Fruit fly (Drosophila melanogaster): Measurements from ENCODE around the gene AIF.
A peak's percentile ranks its signal among the peaks of the same experiment; 100 is the strongest.

The AIF gene

DNA sequence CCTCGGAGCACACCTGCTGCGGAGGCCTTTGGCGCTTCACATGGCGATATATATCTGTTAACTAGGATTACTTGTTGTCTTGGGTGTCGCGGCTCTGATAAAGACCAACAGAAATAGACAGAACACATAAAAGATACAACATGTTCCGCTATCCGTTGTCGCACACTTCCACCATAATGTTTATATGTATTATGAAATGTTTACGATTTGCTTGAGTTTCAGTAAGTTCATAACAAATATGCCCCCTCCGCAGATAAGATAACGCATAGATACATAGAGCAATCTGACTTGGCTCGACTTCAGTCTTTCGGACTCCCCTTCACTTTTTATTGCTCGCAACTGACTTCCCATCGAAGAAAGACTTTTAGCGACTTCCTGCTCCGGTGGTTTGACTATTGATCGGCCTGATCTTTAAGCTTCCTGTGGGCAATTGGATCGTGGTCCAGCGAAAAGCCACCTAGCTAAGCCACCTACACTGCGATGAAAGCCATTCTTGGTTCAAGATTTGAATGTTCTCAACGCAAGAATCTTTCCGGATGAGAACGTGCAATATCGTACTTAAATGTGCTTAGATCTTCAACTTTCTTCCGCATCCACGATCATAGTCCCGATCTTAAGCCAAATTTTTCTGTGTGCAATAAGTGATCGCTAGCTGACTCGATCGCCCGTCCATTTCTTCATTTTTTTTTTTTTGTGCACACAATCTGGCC, 16.8 kb downstream of the AIF start (continued):
- TF ChIP-seq CG2712 (tag; optimal IDR thresholded peaks at IDR 0.05), result peak; percentile 13
- TF ChIP-seq Camta (GFP tag; optimal IDR thresholded peaks at IDR 0.05), result no peak
- no peak for TF ChIP-seq CG15073 (GFP tag; optimal IDR thresholded peaks at IDR 0.05)
- TF ChIP-seq Antp (GFP tag; optimal IDR thresholded peaks at IDR 0.05), result no peak
- TF ChIP-seq pnt (GFP tag; optimal IDR thresholded peaks at IDR 0.05), result no peak
- TF ChIP-seq pho (GFP tag; optimal IDR thresholded peaks at IDR 0.05), result no peak
- TF ChIP-seq sens-2 (GFP tag; IDR thresholded peaks at IDR 0.05), result 0 out of 2 replicates have a peak, but pooled peaks have one; percentile 26
- peak; percentile 34 for TF ChIP-seq CG8924 (tag; optimal IDR thresholded peaks at IDR 0.05)
- TF ChIP-seq stc (GFP tag; IDR thresholded peaks at IDR 0.05), result no peak; the same call in 1 of the 2 replicates
- TF ChIP-seq crp (GFP tag; optimal IDR thresholded peaks at IDR 0.05), result no peak
- no peak for TF ChIP-seq btn (GFP tag; optimal IDR thresholded peaks at IDR 0.05)
- peak; percentile 38 for TF ChIP-seq CG1603 (tag; optimal IDR thresholded peaks at IDR 0.05)
- peak; percentile 4 for TF ChIP-seq CG18262 (tag; optimal IDR thresholded peaks at IDR 0.05)
- no peak for TF ChIP-seq Dp (GFP tag; optimal IDR thresholded peaks at IDR 0.05)
- TF ChIP-seq Atf-2 (GFP tag; optimal IDR thresholded peaks at IDR 0.05), result no peak
- peak; percentile 24 for TF ChIP-seq CG10543 (GFP tag; optimal IDR thresholded peaks at IDR 0.05)
- TF ChIP-seq CG14014 (GFP tag; IDR thresholded peaks at IDR 0.05), result no peak; the same call in 1 of the 2 replicates
- TF ChIP-seq zfh2 (GFP tag; optimal IDR thresholded peaks at IDR 0.05), result no peak
- TF ChIP-seq Xbp1 (GFP tag; optimal IDR thresholded peaks at IDR 0.05), result no peak
- no peak for TF ChIP-seq emc (GFP tag; optimal IDR thresholded peaks at IDR 0.05)
- no peak for TF ChIP-seq CG18764 (GFP tag; optimal IDR thresholded peaks at IDR 0.05)
- TF ChIP-seq NC2α (GFP tag; optimal IDR thresholded peaks at IDR 0.05), result no peak
- TF ChIP-seq CG6854 (GFP tag; optimal IDR thresholded peaks at IDR 0.05), result no peak
- TF ChIP-seq CG6791 (GFP tag; IDR thresholded peaks at IDR 0.05; ENCODE audit: partially characterized antibody), result no peak
- TF ChIP-seq HLHmδ (GFP tag; optimal IDR thresholded peaks at IDR 0.05), result no peak
- TF ChIP-seq pb (GFP tag; optimal IDR thresholded peaks at IDR 0.05), result no peak
- peak; percentile 40 for TF ChIP-seq CG34376 (GFP tag; optimal IDR thresholded peaks at IDR 0.05)
- TF ChIP-seq bsh (GFP tag; optimal IDR thresholded peaks at IDR 0.05), result peak in 1 of 2 experiments; percentile 61
- no peak for TF ChIP-seq gce (GFP tag; IDR thresholded peaks at IDR 0.05)
- peak; percentile 12 for TF ChIP-seq Fer3 (tag; optimal IDR thresholded peaks at IDR 0.05)
- TF ChIP-seq da (GFP tag; optimal IDR thresholded peaks at IDR 0.05), result no peak
- no peak for TF ChIP-seq insv (GFP tag; optimal IDR thresholded peaks at IDR 0.05)
- TF ChIP-seq Rfx (GFP tag; IDR thresholded peaks at IDR 0.05), result no peak
- TF ChIP-seq ind (GFP tag; optimal IDR thresholded peaks at IDR 0.05), result no peak
- no peak for TF ChIP-seq Fer2 (tag; optimal IDR thresholded peaks at IDR 0.05)
- TF ChIP-seq Adf1 (GFP tag; IDR thresholded peaks at IDR 0.05), result no peak
- no peak for TF ChIP-seq twi (tag; optimal IDR thresholded peaks at IDR 0.05)
- TF ChIP-seq CG4617 (GFP tag; optimal IDR thresholded peaks at IDR 0.05; ENCODE audit: borderline replicate concordance), result no peak
- TF ChIP-seq NfI (GFP tag; optimal IDR thresholded peaks at IDR 0.05), result no peak
- peak; percentile 70 for TF ChIP-seq CG6813 (GFP tag; optimal IDR thresholded peaks at IDR 0.05)
- TF ChIP-seq HHEX (GFP tag; optimal IDR thresholded peaks at IDR 0.05), result peak; percentile 56
- no peak for TF ChIP-seq CG16863 (GFP tag; optimal IDR thresholded peaks at IDR 0.05)
- TF ChIP-seq nerfin-2 (GFP tag; IDR thresholded peaks at IDR 0.05; ENCODE audit: partially characterized antibody), result no peak
- TF ChIP-seq Trl (optimal IDR thresholded peaks at IDR 0.05), result no peak
- TF ChIP-seq Trl (GFP tag; optimal IDR thresholded peaks at IDR 0.05), result no peak
- TF ChIP-seq wdn (GFP tag; IDR thresholded peaks at IDR 0.05), result no peak
- TF ChIP-seq CG5953 (GFP tag; IDR thresholded peaks at IDR 0.05), result no peak
- TF ChIP-seq CG8089 (GFP tag; optimal IDR thresholded peaks at IDR 0.05), result no peak
- peak; percentile 55 for TF ChIP-seq sug (tag; optimal IDR thresholded peaks at IDR 0.05)
- peak; percentile 17 for TF ChIP-seq CG12659 (GFP tag; optimal IDR thresholded peaks at IDR 0.05)
